Fruit fly (Drosophila melanogaster) whole organism, prepupa: ENCODE data around the gene Pdss2.
A peak's percentile ranks its signal among the peaks of the same experiment; 100 is the strongest.

ENCODE experiments used
- Blimp-1 ChIP-seq: fragments of 200-800 bp; sonication (Bioruptor generic); optimal IDR thresholded peaks from 3 replicates; lab custom pipeline; 2017; ENCODE audit warnings: missing biosample characterization, missing genetic modification characterization, mild to moderate bottlenecking, moderate library complexity, missing genetic modification reagents
- CG10631 ChIP-seq: fragments of 200-800 bp; sonication (Bioruptor generic); optimal IDR thresholded peaks from 2 replicates; lab custom pipeline; 2016; ENCODE audit warnings: missing biosample characterization, missing genetic modification characterization
- CG10669 ChIP-seq: fragments of 200-800 bp; sonication (Bioruptor generic); optimal IDR thresholded peaks from 3 replicates; lab custom pipeline; 2018; ENCODE audit warnings: missing biosample characterization, mild to moderate bottlenecking, missing genetic modification characterization, moderate library complexity
- CG11294 ChIP-seq: fragments of 200-800 bp; sonication (Bioruptor generic); IDR thresholded peaks from 2 replicates; pipeline ENCODE4 v1.3.6; 2022; ENCODE audit warnings: missing biosample characterization, missing genetic modification characterization
- CG11762 ChIP-seq: fragments of 200-800 bp; sonication (Bioruptor generic); optimal IDR thresholded peaks from 3 replicates; lab custom pipeline; 2016; ENCODE audit warnings: missing biosample characterization, missing genetic modification characterization; ENCODE audit not compliant: insufficient read depth
- CG11902 ChIP-seq: fragments of 200-800 bp; sonication (Bioruptor generic); optimal IDR thresholded peaks from 3 replicates; lab custom pipeline; 2016; ENCODE audit warnings: missing biosample characterization, missing genetic modification characterization
- CG15336 ChIP-seq: fragments of 200-800 bp; sonication (Bioruptor generic); IDR thresholded peaks from 2 replicates; pipeline ENCODE4 v1.3.6; 2022; ENCODE audit warnings: missing biosample characterization, missing genetic modification characterization
- CG1621 ChIP-seq: fragments of 200-800 bp; sonication (Bioruptor generic); optimal IDR thresholded peaks from 3 replicates; lab custom pipeline; 2018; ENCODE audit warnings: missing biosample characterization, mild to moderate bottlenecking, missing genetic modification characterization
- CG16779 ChIP-seq: fragments of 200-800 bp; sonication (Bioruptor generic); optimal IDR thresholded peaks from 3 replicates; lab custom pipeline; 2017; ENCODE audit warnings: missing biosample characterization, mild to moderate bottlenecking, missing genetic modification characterization
- CG3032 ChIP-seq: fragments of 200-800 bp; optimal IDR thresholded peaks from 2 replicates; lab custom pipeline; 2019; ENCODE audit warnings: missing biosample characterization, mild to moderate bottlenecking, missing genetic modification characterization, moderate library complexity
- CG32006 ChIP-seq: fragments of 200-800 bp; sonication (Bioruptor generic); optimal IDR thresholded peaks from 3 replicates; lab custom pipeline; 2017; ENCODE audit warnings: missing biosample characterization, mild to moderate bottlenecking, missing genetic modification characterization
- CG34406 ChIP-seq: fragments of 200-800 bp; sonication (Bioruptor generic); optimal IDR thresholded peaks from 3 replicates; lab custom pipeline; 2016; ENCODE audit warnings: missing biosample characterization, missing genetic modification characterization
- CG3919 ChIP-seq: fragments of 200-800 bp; sonication (Bioruptor generic); optimal IDR thresholded peaks from 3 replicates; lab custom pipeline; 2016; ENCODE audit warnings: missing biosample characterization, missing genetic modification characterization
- CG4318 ChIP-seq: fragments of 200-800 bp; sonication (Bioruptor generic); optimal IDR thresholded peaks from 3 replicates; lab custom pipeline; 2017; ENCODE audit warnings: missing biosample characterization, mild to moderate bottlenecking, missing genetic modification characterization
- CG6163 ChIP-seq: fragments of 200-800 bp; sonication (Bioruptor generic); IDR thresholded peaks from 3 replicates; pipeline ENCODE4 v1.3.6; 2022; ENCODE audit warnings: missing biosample characterization, missing genetic modification characterization
- CG6276 ChIP-seq: fragments of 200-800 bp; sonication (Bioruptor generic); optimal IDR thresholded peaks from 2 replicates; lab custom pipeline; 2017; ENCODE audit warnings: missing biosample characterization, mild to moderate bottlenecking, missing genetic modification characterization
- CG6792 ChIP-seq: fragments of 200-800 bp; sonication (Bioruptor generic); optimal IDR thresholded peaks from 3 replicates; lab custom pipeline; 2016; ENCODE audit warnings: missing biosample characterization, missing genetic modification characterization
- CG6854 ChIP-seq: fragments of 200-800 bp; sonication (Bioruptor generic); optimal IDR thresholded peaks from 2 replicates; lab custom pipeline; 2017; ENCODE audit warnings: missing biosample characterization, mild to moderate bottlenecking, missing genetic modification characterization
- CG7368 ChIP-seq: fragments of 200-800 bp; sonication (Bioruptor generic); optimal IDR thresholded peaks from 3 replicates; lab custom pipeline; 2016; ENCODE audit warnings: missing biosample characterization, missing genetic modification characterization
- CG8119 ChIP-seq: fragments of 200-800 bp; sonication (Bioruptor generic); IDR thresholded peaks from 3 replicates; pipeline ENCODE4 v1.3.6; 2022; ENCODE audit warnings: missing biosample characterization, missing genetic modification characterization
- CG8319 ChIP-seq: fragments of 200-800 bp; sonication (Bioruptor generic); optimal IDR thresholded peaks from 3 replicates; lab custom pipeline; 2016; ENCODE audit warnings: missing biosample characterization, missing genetic modification characterization
- CG8632 ChIP-seq: fragments of 200-800 bp; sonication (Bioruptor generic); optimal IDR thresholded peaks from 3 replicates; lab custom pipeline; 2016; ENCODE audit warnings: missing biosample characterization, missing genetic modification characterization
- CG9139 ChIP-seq: fragments of 200-800 bp; sonication (Bioruptor generic); optimal IDR thresholded peaks from 3 replicates; lab custom pipeline; 2017; ENCODE audit warnings: missing biosample characterization, mild to moderate bottlenecking, missing genetic modification characterization
- Eip75B ChIP-seq: fragments of 200-800 bp; sonication (Bioruptor generic); optimal IDR thresholded peaks from 3 replicates; lab custom pipeline; 2016; ENCODE audit warnings: missing biosample characterization, missing genetic modification characterization
- Eip78C ChIP-seq: fragments of 200-800 bp; sonication (Bioruptor generic); peaks from one replicate; lab custom pipeline; 2016; ENCODE audit warnings: missing biosample characterization, missing genetic modification characterization
- Eip93F ChIP-seq: fragments of 200-800 bp; sonication (Bioruptor generic); optimal IDR thresholded peaks from 2 replicates; lab custom pipeline; 2016; ENCODE audit warnings: missing biosample characterization, mild to moderate bottlenecking, missing genetic modification characterization
- Ets96B ChIP-seq: fragments of 200-800 bp; optimal IDR thresholded peaks from 2 replicates; lab custom pipeline; 2019; ENCODE audit warnings: missing biosample characterization, mild to moderate bottlenecking, missing genetic modification characterization, moderate library complexity
- Hr38 ChIP-seq: sonication (Bioruptor generic); optimal IDR thresholded peaks from 2 replicates; lab custom pipeline; 2016; ENCODE audit warnings: missing biosample characterization, missing genetic modification characterization
- Hr39 ChIP-seq: fragments of 200-800 bp; sonication (Bioruptor generic); optimal IDR thresholded peaks from 2 replicates; lab custom pipeline; 2016; ENCODE audit warnings: missing biosample characterization, missing genetic modification characterization
- Hr4 ChIP-seq: fragments of 200-800 bp; sonication (Bioruptor generic); optimal IDR thresholded peaks from 3 replicates; lab custom pipeline; 2016; ENCODE audit warnings: missing biosample characterization, missing genetic modification characterization
- Lpt ChIP-seq: fragments of 200-800 bp; sonication (Bioruptor generic); optimal IDR thresholded peaks from 3 replicates; lab custom pipeline; 2016; ENCODE audit warnings: missing biosample characterization, missing genetic modification characterization
- Met ChIP-seq: fragments of 200-800 bp; sonication (Bioruptor generic); optimal IDR thresholded peaks from 3 replicates; lab custom pipeline; 2016; ENCODE audit warnings: missing biosample characterization, missing genetic modification characterization
- OdsH ChIP-seq: fragments of 200-800 bp; sonication (Bioruptor generic); optimal IDR thresholded peaks from 3 replicates; lab custom pipeline; 2016; ENCODE audit warnings: missing biosample characterization, missing genetic modification characterization
- Sox102F ChIP-seq: fragments of 200-800 bp; sonication (Bioruptor generic); optimal IDR thresholded peaks from 2 replicates; lab custom pipeline; 2016; ENCODE audit warnings: missing biosample characterization, mild to moderate bottlenecking, missing genetic modification characterization
- Sox14 ChIP-seq: fragments of 200-800 bp; sonication (Bioruptor generic); optimal IDR thresholded peaks from 3 replicates; lab custom pipeline; 2016; ENCODE audit warnings: missing biosample characterization, missing genetic modification characterization
- Sox15 ChIP-seq: fragments of 200-800 bp; sonication (Bioruptor generic); optimal IDR thresholded peaks from 3 replicates; lab custom pipeline; 2016; ENCODE audit warnings: missing biosample characterization, missing genetic modification characterization
- achi ChIP-seq: fragments of 200-800 bp; sonication (Bioruptor generic); optimal IDR thresholded peaks from 3 replicates; lab custom pipeline; 2016; ENCODE audit warnings: missing biosample characterization, missing genetic modification characterization
- cyc ChIP-seq: fragments of 200-800 bp; sonication (Bioruptor generic); optimal IDR thresholded peaks from 3 replicates; lab custom pipeline; 2016; ENCODE audit warnings: missing biosample characterization, missing genetic modification characterization
- dac ChIP-seq: fragments of 200-800 bp; sonication (Bioruptor generic); optimal IDR thresholded peaks from 2 replicates; lab custom pipeline; 2017; ENCODE audit warnings: missing biosample characterization, mild to moderate bottlenecking, missing genetic modification characterization
- dsx ChIP-seq: fragments of 200-800 bp; optimal IDR thresholded peaks from 3 replicates; lab custom pipeline; 2019; ENCODE audit warnings: missing biosample characterization, mild to moderate bottlenecking, missing genetic modification characterization, moderate library complexity; ENCODE audit not compliant: poor library complexity, severe bottlenecking
- esn ChIP-seq: fragments of 200-800 bp; sonication (Bioruptor generic); optimal IDR thresholded peaks from 2 replicates; lab custom pipeline; 2016; ENCODE audit warnings: missing biosample characterization, mild to moderate bottlenecking, missing genetic modification characterization, moderate library complexity
- fd59A ChIP-seq: fragments of 200-800 bp; sonication (Bioruptor generic); optimal IDR thresholded peaks from 2 replicates; lab custom pipeline; 2017; ENCODE audit warnings: missing biosample characterization, mild to moderate bottlenecking, missing genetic modification characterization, missing genetic modification reagents
- fd85E ChIP-seq: fragments of 200-800 bp; sonication (Bioruptor generic); optimal IDR thresholded peaks from 3 replicates; lab custom pipeline; 2016; ENCODE audit warnings: missing biosample characterization, missing genetic modification characterization
- fkh ChIP-seq: fragments of 200-800 bp; sonication (Bioruptor generic); optimal IDR thresholded peaks from 3 replicates; lab custom pipeline; 2017; ENCODE audit warnings: missing biosample characterization, mild to moderate bottlenecking, missing genetic modification characterization, moderate library complexity
- lz ChIP-seq: fragments of 200-800 bp; sonication (Bioruptor generic); optimal IDR thresholded peaks from 3 replicates; lab custom pipeline; 2016; ENCODE audit warnings: missing biosample characterization, missing genetic modification characterization
- pdm3 ChIP-seq: fragments of 200-800 bp; sonication (Bioruptor generic); optimal IDR thresholded peaks from 3 replicates; lab custom pipeline; 2016; ENCODE audit warnings: missing biosample characterization, missing genetic modification characterization
- salr ChIP-seq, 2 experiments: fragments of 200-800 bp; sonication (Bioruptor generic); optimal IDR thresholded peaks; 3 replicates each; lab custom pipeline; 2016 to 2018; ENCODE audit warnings: missing biosample characterization in 2 of 2, missing genetic modification characterization in 2 of 2, mild to moderate bottlenecking in 1 of 2
- spab ChIP-seq: fragments of 200-800 bp; sonication (Bioruptor generic); optimal IDR thresholded peaks from 2 replicates; lab custom pipeline; 2017; ENCODE audit warnings: missing biosample characterization, mild to moderate bottlenecking, missing genetic modification characterization, missing genetic modification reagents
- svp ChIP-seq: fragments of 200-800 bp; sonication (Bioruptor generic); peaks from one replicate; lab custom pipeline; 2016; ENCODE audit warnings: missing biosample characterization, missing genetic modification characterization
- topi ChIP-seq: fragments of 200-800 bp; sonication (Bioruptor generic); optimal IDR thresholded peaks from 3 replicates; lab custom pipeline; 2016; ENCODE audit warnings: missing biosample characterization, missing genetic modification characterization
- vri ChIP-seq: fragments of 200-800 bp; sonication (Bioruptor generic); optimal IDR thresholded peaks from 3 replicates; lab custom pipeline; 2016; ENCODE audit warnings: missing biosample characterization, mild to moderate bottlenecking, missing genetic modification characterization

Pdss2 gene

DNA sequence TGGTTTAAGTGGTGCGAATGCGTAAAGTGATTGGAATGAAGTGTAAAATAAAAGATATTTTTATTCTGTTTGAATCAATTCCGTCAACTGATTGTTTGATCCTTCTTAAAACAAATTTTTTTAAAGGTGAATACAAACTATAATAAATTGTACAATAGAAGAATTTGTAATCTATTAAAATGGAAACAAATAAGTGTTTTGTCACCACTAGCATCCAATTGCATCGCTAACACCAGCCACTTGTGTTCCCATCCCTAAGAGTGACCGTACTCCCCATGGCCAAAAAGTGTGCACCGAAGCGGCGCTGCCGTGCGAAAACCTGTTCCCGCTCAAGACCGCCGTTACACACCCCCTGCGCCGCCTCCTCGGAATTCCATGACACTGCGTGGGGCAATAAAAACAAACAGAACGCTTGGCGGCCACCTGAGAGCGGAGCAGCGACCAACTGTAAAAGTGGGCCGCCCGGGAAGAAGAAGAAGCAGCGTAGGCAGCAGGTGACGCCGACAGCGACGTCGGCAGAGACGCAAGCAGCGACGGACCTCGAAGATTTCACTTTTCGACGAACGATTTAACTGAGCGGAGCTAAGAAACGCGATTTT is at the start of gene Pdss2:
Pdss2 (plus strand) TSS at position 259 of the 599 bp plus-strand sequence.
- TF ChIP-seq CG7368 (GFP tag; lab: Kevin White, UChicago) (peak; percentile 48), esn (GFP tag; lab: Kevin White, UChicago) (peak; percentile 56), dac (GFP tag; lab: Kevin White, UChicago) (no peak), Sox14 (GFP tag; lab: Kevin White, UChicago) (peak; percentile 59), CG32006 (GFP tag; lab: Kevin White, UChicago) (peak; percentile 66), CG11762 (GFP tag; lab: Kevin White, UChicago) (peak; percentile 43), fd59A (GFP tag; lab: Kevin White, UChicago) (peak; percentile 56), vri (peak; percentile 7), fd85E (GFP tag; lab: Kevin White, UChicago) (no peak), Eip75B (GFP tag; lab: Kevin White, UChicago) (peak; percentile 77), CG6163 (GFP tag; lab: Robert Waterston, UW) (peak; percentile 78), CG3919 (peak; percentile 71), CG11902 (GFP tag; lab: Kevin White, UChicago) (peak; percentile 50), CG6854 (GFP tag; lab: Kevin White, UChicago) (peak; percentile 95), CG10631 (GFP tag; lab: Kevin White, UChicago) (peak; percentile 74), svp (GFP tag; lab: Kevin White, UChicago) (peak; percentile 91), fkh (peak; percentile 84), pdm3 (GFP tag; lab: Kevin White, UChicago) (peak; percentile 75), Eip93F (GFP tag; lab: Kevin White, UChicago) (no peak), CG11294 (GFP tag; lab: Robert Waterston, UW) (no peak; the same call in 1 of the 2 replicates), Sox15 (GFP tag; lab: Kevin White, UChicago) (peak; percentile 44), Hr4 (peak; percentile 74), Hr38 (GFP tag; lab: Kevin White, UChicago) (no peak), CG3032 (peak; percentile 62), CG8319 (peak; percentile 32), Lpt (peak; percentile 37), Blimp-1 (GFP tag; lab: Kevin White, UChicago) (peak; percentile 92), CG9139 (peak; percentile 49), topi (GFP tag; lab: Kevin White, UChicago) (peak; percentile 42), achi (GFP tag; lab: Kevin White, UChicago) (peak; percentile 8), CG8632 (GFP tag; lab: Kevin White, UChicago) (peak; percentile 20), Sox102F (GFP tag; lab: Kevin White, UChicago) (peak; percentile 30), OdsH (GFP tag; lab: Kevin White, UChicago) (peak; percentile 71), Ets96B (tag; lab: Kevin White, UChicago) (peak; percentile 41), Eip78C (GFP tag; lab: Kevin White, UChicago) (peak; percentile 83), cyc (GFP tag; lab: Kevin White, UChicago) (peak; percentile 73), Met (GFP tag; lab: Kevin White, UChicago) (peak; percentile 60), CG16779 (tag; lab: Kevin White, UChicago) (no peak), dsx (peak; percentile 26), CG6276 (GFP tag; lab: Kevin White, UChicago) (peak; percentile 37), CG10669 (GFP tag; lab: Kevin White, UChicago) (peak; percentile 30), CG6792 (GFP tag; lab: Kevin White, UChicago) (peak; percentile 28), CG4318 (GFP tag; lab: Kevin White, UChicago) (peak; percentile 56), CG8119 (GFP tag; lab: Robert Waterston, UW) (peak; percentile 45; the same call in 2 of the 3 replicates), CG1621 (peak; percentile 22), CG34406 (GFP tag; lab: Kevin White, UChicago) (peak; percentile 38), spab (GFP tag; lab: Kevin White, UChicago) (no peak), CG15336 (GFP tag; lab: Robert Waterston, UW) (peak; percentile 33; the same call in 1 of the 2 replicates), lz (GFP tag; lab: Kevin White, UChicago) (peak; percentile 76), Hr39 (GFP tag; lab: Kevin White, UChicago) (peak; percentile 80), salr (GFP tag; optimal IDR thresholded peaks at IDR 0.05; lab: Kevin White, UChicago) (peak; percentile 27 to 56)
